Fruit fly (Drosophila melanogaster) whole organism, prepupa: ENCODE measurements around the gene bel.

Source experiments
- Blimp-1 ChIP-seq: fragments of 200-800 bp; sonication (Bioruptor generic); optimal IDR thresholded peaks from 3 replicates; lab custom pipeline; 2017; ENCODE audit warnings: missing biosample characterization, missing genetic modification characterization, mild to moderate bottlenecking, moderate library complexity, missing genetic modification reagents
- CG6163 ChIP-seq: fragments of 200-800 bp; sonication (Bioruptor generic); IDR thresholded peaks from 3 replicates; pipeline ENCODE4 v1.3.6; 2022; ENCODE audit warnings: missing biosample characterization, missing genetic modification characterization
- CG6808 ChIP-seq: fragments of 200-800 bp; sonication (Bioruptor generic); optimal IDR thresholded peaks from 3 replicates; lab custom pipeline; 2017; ENCODE audit warnings: missing biosample characterization, missing genetic modification characterization, mild to moderate bottlenecking, moderate library complexity, missing genetic modification reagents
- CG8319 ChIP-seq: fragments of 200-800 bp; sonication (Bioruptor generic); optimal IDR thresholded peaks from 3 replicates; lab custom pipeline; 2016; ENCODE audit warnings: missing biosample characterization, missing genetic modification characterization
- CG8632 ChIP-seq: fragments of 200-800 bp; sonication (Bioruptor generic); optimal IDR thresholded peaks from 3 replicates; lab custom pipeline; 2016; ENCODE audit warnings: missing biosample characterization, missing genetic modification characterization
- Lpt ChIP-seq: fragments of 200-800 bp; sonication (Bioruptor generic); optimal IDR thresholded peaks from 3 replicates; lab custom pipeline; 2016; ENCODE audit warnings: missing biosample characterization, missing genetic modification characterization
- Sox102F ChIP-seq: fragments of 200-800 bp; sonication (Bioruptor generic); optimal IDR thresholded peaks from 2 replicates; lab custom pipeline; 2016; ENCODE audit warnings: missing biosample characterization, mild to moderate bottlenecking, missing genetic modification characterization
- fd85E ChIP-seq: fragments of 200-800 bp; sonication (Bioruptor generic); optimal IDR thresholded peaks from 3 replicates; lab custom pipeline; 2016; ENCODE audit warnings: missing biosample characterization, missing genetic modification characterization
- vri ChIP-seq: fragments of 200-800 bp; sonication (Bioruptor generic); optimal IDR thresholded peaks from 3 replicates; lab custom pipeline; 2016; ENCODE audit warnings: missing biosample characterization, mild to moderate bottlenecking, missing genetic modification characterization

- TF ChIP-seq Sox102F (GFP tag; lab: Kevin White, UChicago) (no peak), Blimp-1 (no peak), CG8319 (GFP tag; lab: Kevin White, UChicago) (no peak), vri (no peak), fd85E (GFP tag; lab: Kevin White, UChicago) (no peak), Lpt (GFP tag; lab: Kevin White, UChicago) (no peak), CG6808 (GFP tag; lab: Kevin White, UChicago) (no peak), CG6163 (no peak), CG8632 (no peak)
Observed at dm6 chr3R:8683280-8683679, 22.7 kb upstream of the bel start.
